Fruit fly (Drosophila melanogaster) whole organism, embryonic: ENCODE results near the gene CG14277.

Experiments used
- Adf1 ChIP-seq: fragments of 200-800 bp; sonication (Bioruptor generic); IDR thresholded peaks from 2 replicates; pipeline ENCODE4 v1.3.6; 2022; ENCODE audit warnings: missing biosample characterization, missing genetic modification characterization
- CG10209 ChIP-seq: fragments of 200-800 bp; sonication (Bioruptor generic); optimal IDR thresholded peaks from 3 replicates; lab custom pipeline; 2017; ENCODE audit warnings: missing biosample characterization, mild to moderate bottlenecking, missing genetic modification characterization, missing genetic modification reagents
- CG10321 ChIP-seq: fragments of 200-800 bp; sonication (Bioruptor generic); IDR thresholded peaks from 2 replicates; pipeline ENCODE4 v1.3.6; 2022; ENCODE audit warnings: missing biosample characterization, missing genetic modification characterization
- CG10654 ChIP-seq: fragments of 200-800 bp; sonication (Bioruptor generic); optimal IDR thresholded peaks from 2 replicates; lab custom pipeline; 2016; ENCODE audit warnings: missing biosample characterization, missing genetic modification characterization
- CG11504 ChIP-seq: fragments of 200-800 bp; sonication (Bioruptor generic); optimal IDR thresholded peaks from 3 replicates; lab custom pipeline; 2019; ENCODE audit warnings: missing biosample characterization, mild to moderate bottlenecking, missing genetic modification characterization, moderate library complexity
- CG12659 ChIP-seq: fragments of 200-800 bp; sonication (Bioruptor generic); optimal IDR thresholded peaks from 3 replicates; lab custom pipeline; 2017; ENCODE audit warnings: mild to moderate bottlenecking, missing biosample characterization, missing genetic modification reagents, missing genetic modification characterization
- CG12769 ChIP-seq: fragments of 200-800 bp; sonication (Bioruptor generic); optimal IDR thresholded peaks from 2 replicates; lab custom pipeline; 2019; ENCODE audit warnings: missing biosample characterization, mild to moderate bottlenecking, missing genetic modification characterization, moderate library complexity
- CG13894 ChIP-seq: fragments of 200-800 bp; sonication (Bioruptor generic); optimal IDR thresholded peaks from 3 replicates; lab custom pipeline; 2018; ENCODE audit warnings: missing biosample characterization, mild to moderate bottlenecking, missing genetic modification characterization, moderate library complexity
- CG16815 ChIP-seq: fragments of 200-800 bp; sonication (Bioruptor generic); optimal IDR thresholded peaks from 3 replicates; lab custom pipeline; 2017; ENCODE audit warnings: missing biosample characterization, mild to moderate bottlenecking, missing genetic modification characterization
- CG17361 ChIP-seq: fragments of 200-800 bp; sonication (Bioruptor generic); IDR thresholded peaks from 3 replicates; pipeline ENCODE4 v1.3.6; 2022; ENCODE audit warnings: missing biosample characterization, missing genetic modification characterization
- CG17568 ChIP-seq: fragments of 200-800 bp; sonication (Bioruptor generic); optimal IDR thresholded peaks from 2 replicates; lab custom pipeline; 2018; ENCODE audit warnings: missing biosample characterization, mild to moderate bottlenecking, missing genetic modification characterization, moderate library complexity
- CG2875 ChIP-seq: fragments of 200-800 bp; sonication (Bioruptor generic); optimal IDR thresholded peaks from 2 replicates; lab custom pipeline; 2017; ENCODE audit warnings: missing biosample characterization, mild to moderate bottlenecking, missing genetic modification characterization, missing genetic modification reagents
- CG32767 ChIP-seq: fragments of 200-800 bp; sonication (Bioruptor generic); IDR thresholded peaks from 2 replicates; pipeline ENCODE4 v1.3.6; 2022; ENCODE audit warnings: missing biosample characterization, missing genetic modification characterization
- CG33557 ChIP-seq: fragments of 200-800 bp; sonication (Bioruptor generic); optimal IDR thresholded peaks from 2 replicates; lab custom pipeline; 2019; ENCODE audit warnings: missing biosample characterization, mild to moderate bottlenecking, missing genetic modification characterization, moderate library complexity
- CG3726 ChIP-seq: fragments of 200-800 bp; sonication (Bioruptor generic); IDR thresholded peaks from 3 replicates; pipeline ENCODE4, ENCODE4 v1.3.6; 2022; ENCODE audit warnings: missing biosample characterization, missing genetic modification characterization
- CG3838 ChIP-seq: fragments of 200-800 bp; sonication (Bioruptor generic); optimal IDR thresholded peaks from 3 replicates; lab custom pipeline; 2016; ENCODE audit warnings: missing biosample characterization, missing genetic modification characterization
- CG4707 ChIP-seq: fragments of 200-800 bp; sonication (Bioruptor generic); optimal IDR thresholded peaks from 2 replicates; lab custom pipeline; 2018; ENCODE audit warnings: missing biosample characterization, mild to moderate bottlenecking, missing genetic modification characterization, moderate library complexity
- CG6689 ChIP-seq: fragments of 200-800 bp; sonication (Bioruptor generic); IDR thresholded peaks from 2 replicates; pipeline ENCODE4 v1.3.6; 2022; ENCODE audit warnings: missing biosample characterization, missing genetic modification characterization
- CG9437 ChIP-seq: fragments of 200-800 bp; sonication (Bioruptor generic); optimal IDR thresholded peaks from 2 replicates; lab custom pipeline; 2018; ENCODE audit warnings: missing biosample characterization, mild to moderate bottlenecking, missing genetic modification characterization
- CG9609 ChIP-seq: fragments of 200-800 bp; sonication (Bioruptor generic); optimal IDR thresholded peaks from 3 replicates; lab custom pipeline; 2016; ENCODE audit warnings: missing biosample characterization, missing genetic modification characterization
- D19B ChIP-seq: fragments of 200-800 bp; sonication (Bioruptor generic); optimal IDR thresholded peaks from 2 replicates; lab custom pipeline; 2017; ENCODE audit warnings: missing biosample characterization, mild to moderate bottlenecking, missing genetic modification characterization
- Elba2 ChIP-seq: fragments of 200-800 bp; sonication (Bioruptor generic); optimal IDR thresholded peaks from 3 replicates; lab custom pipeline; 2016; ENCODE audit warnings: missing biosample characterization, missing genetic modification characterization
- Ets97D ChIP-seq: fragments of 200-800 bp; sonication (Bioruptor generic); optimal IDR thresholded peaks from 3 replicates; lab custom pipeline; 2016; ENCODE audit warnings: missing biosample characterization, missing genetic modification characterization
- HHEX ChIP-seq: fragments of 200-800 bp; sonication (Bioruptor generic); optimal IDR thresholded peaks from 3 replicates; lab custom pipeline; 2017; ENCODE audit warnings: missing biosample characterization, mild to moderate bottlenecking, missing genetic modification characterization, missing genetic modification reagents
- HLH4C ChIP-seq: fragments of 200-800 bp; sonication (Bioruptor generic); IDR thresholded peaks from 3 replicates; pipeline ENCODE4 v1.3.6; 2022; ENCODE audit warnings: missing biosample characterization, missing genetic modification characterization; ENCODE audit not compliant: partially characterized antibody
- HLHmδ ChIP-seq: fragments of 200-800 bp; sonication (Bioruptor generic); optimal IDR thresholded peaks from 2 replicates; lab custom pipeline; 2018; ENCODE audit warnings: missing biosample characterization, mild to moderate bottlenecking, missing genetic modification characterization, moderate library complexity
- HmgZ ChIP-seq: fragments of 200-800 bp; sonication (Bioruptor generic); optimal IDR thresholded peaks from 2 replicates; lab custom pipeline; 2018; ENCODE audit warnings: missing biosample characterization, mild to moderate bottlenecking, missing genetic modification characterization
- Hr78 ChIP-seq, 2 experiments: fragments of 200-800 bp in 1 of 2; fragments of >200 bp in 1 of 2; sonication (Bioruptor generic) in 1 of 2; optimal IDR thresholded peaks; 2 replicates each; lab custom pipeline; 2017 to 2019; ENCODE audit warnings: missing biosample characterization in 2 of 2, missing genetic modification characterization in 2 of 2, mild to moderate bottlenecking in 1 of 2, moderate library complexity in 1 of 2
- Med ChIP-seq: fragments of 200-800 bp; sonication (Bioruptor generic); peaks from one replicate; lab custom pipeline; 2016; ENCODE audit warnings: missing biosample characterization, missing genetic modification characterization, mild to moderate bottlenecking, inconsistent platforms, moderate library complexity
- Ssrp ChIP-seq: fragments of 200-800 bp; sonication (Bioruptor generic); optimal IDR thresholded peaks from 2 replicates; lab custom pipeline; 2018; ENCODE audit warnings: missing biosample characterization, mild to moderate bottlenecking, missing genetic modification characterization, moderate library complexity
- Taf1 ChIP-seq: fragments of 200-800 bp; sonication (Bioruptor generic); IDR thresholded peaks from 2 replicates; pipeline ENCODE4 v1.3.6; 2022; ENCODE audit warnings: missing biosample characterization, missing genetic modification characterization
- Trl ChIP-seq, 3 experiments: fragments of >200 bp in 2 of 3; fragments of 200-800 bp in 1 of 3; sonication (Bioruptor generic) in 1 of 3; optimal IDR thresholded peaks; 2 replicates in 1 of 3; 3 replicates in 2 of 3; lab custom pipeline; 2016 to 2017; ENCODE audit warnings: missing biosample characterization in 1 of 3, missing genetic modification characterization in 1 of 3
- bcd ChIP-seq: fragments of 200-800 bp; sonication (Bioruptor generic); optimal IDR thresholded peaks from 2 replicates; lab custom pipeline; 2017; ENCODE audit warnings: missing biosample characterization, mild to moderate bottlenecking, missing genetic modification characterization
- crol ChIP-seq: fragments of 200-800 bp; sonication (Bioruptor generic); IDR thresholded peaks from 2 replicates; pipeline ENCODE4 v1.3.6; 2022; ENCODE audit warnings: missing biosample characterization, missing genetic modification characterization
- da ChIP-seq: fragments of 200-800 bp; sonication (Bioruptor generic); optimal IDR thresholded peaks from 2 replicates; lab custom pipeline; 2016; ENCODE audit warnings: missing biosample characterization, missing genetic modification characterization
- dpn ChIP-seq, 2 experiments: fragments of 200-800 bp; sonication (Bioruptor generic); optimal IDR thresholded peaks; 3 replicates each; lab custom pipeline; 2016; ENCODE audit warnings: missing biosample characterization in 2 of 2, missing genetic modification characterization in 2 of 2
- dysf ChIP-seq: fragments of 200-800 bp; sonication (Bioruptor generic); IDR thresholded peaks from 3 replicates; pipeline ENCODE4 v1.3.6; 2022; ENCODE audit warnings: missing biosample characterization, missing genetic modification characterization
- ewg ChIP-seq: fragments of 200-800 bp; sonication (Bioruptor generic); optimal IDR thresholded peaks from 3 replicates; lab custom pipeline; 2017; ENCODE audit warnings: mild to moderate bottlenecking, missing biosample characterization, missing genetic modification reagents, missing genetic modification characterization
- gce ChIP-seq: fragments of 200-800 bp; sonication (Bioruptor generic); IDR thresholded peaks from 3 replicates; pipeline ENCODE4 v1.3.6; 2022; ENCODE audit warnings: missing biosample characterization, missing genetic modification characterization
- gem ChIP-seq: fragments of 200-800 bp; sonication (Bioruptor generic); optimal IDR thresholded peaks from 2 replicates; lab custom pipeline; 2019; ENCODE audit warnings: missing biosample characterization, mild to moderate bottlenecking, missing genetic modification characterization, moderate library complexity
- gsb ChIP-seq: fragments of 200-800 bp; sonication (Bioruptor generic); IDR thresholded peaks from 2 replicates; pipeline ENCODE4 v1.3.6; 2022; ENCODE audit warnings: missing biosample characterization, missing genetic modification characterization
- hkb ChIP-seq, 2 experiments: fragments of 200-800 bp in 1 of 2; fragments of >200 bp in 1 of 2; sonication (Bioruptor generic) in 1 of 2; IDR thresholded peaks in 1 of 2; optimal IDR thresholded peaks in 1 of 2; 2 replicates each; pipeline versions ENCODE4 v1.3.6 to Lab custom; 2017 to 2022; ENCODE audit warnings: missing biosample characterization in 1 of 2, missing genetic modification characterization in 1 of 2
- insv ChIP-seq, 2 experiments: fragments of 200-800 bp; sonication (Bioruptor generic); optimal IDR thresholded peaks; 3 replicates each; lab custom pipeline; 2016 to 2018; ENCODE audit warnings: missing biosample characterization in 2 of 2, missing genetic modification characterization in 2 of 2
- oc ChIP-seq: fragments of 200-800 bp; sonication (Bioruptor generic); optimal IDR thresholded peaks from 2 replicates; lab custom pipeline; 2018; ENCODE audit warnings: missing biosample characterization, mild to moderate bottlenecking, missing genetic modification characterization, moderate library complexity
- phol ChIP-seq: fragments of 200-800 bp; sonication (Bioruptor generic); optimal IDR thresholded peaks from 3 replicates; lab custom pipeline; 2018; ENCODE audit warnings: missing biosample characterization, mild to moderate bottlenecking, missing genetic modification characterization, moderate library complexity
- sens ChIP-seq: fragments of 200-800 bp; sonication (Bioruptor generic); peaks from one replicate; lab custom pipeline; 2016; ENCODE audit warnings: missing biosample characterization, missing genetic modification characterization
- sqz ChIP-seq: fragments of 200-800 bp; sonication (Bioruptor generic); optimal IDR thresholded peaks from 3 replicates; lab custom pipeline; 2018; ENCODE audit warnings: missing biosample characterization, mild to moderate bottlenecking, missing genetic modification characterization
- tx ChIP-seq: fragments of 200-800 bp; sonication (Bioruptor generic); optimal IDR thresholded peaks from 2 replicates; lab custom pipeline; 2016; ENCODE audit warnings: missing biosample characterization, missing genetic modification characterization

The CG14277 gene

dm6 chr2L:8284913-8285619 is 42.8 kb downstream of the CG14277 start (continued):
- TF ChIP-seq CG11504 (peak; percentile 60), CG33557 (GFP tag; lab: Kevin White, UChicago) (no peak), sens (peak; percentile 88), Adf1 (GFP tag; lab: Robert Waterston, UW) (no peak), CG3726 (GFP tag; lab: Robert Waterston, UW) (no peak), Ssrp (tag; lab: Kevin White, UChicago) (peak; percentile 29), crol (GFP tag; lab: Robert Waterston, UW) (0 out of 2 replicates have a peak, but pooled peaks have one; percentile 1), hkb (optimal IDR thresholded peaks at IDR 0.05; lab: Kevin White, UChicago) (no peak), hkb (GFP tag; IDR thresholded peaks at IDR 0.05; lab: Robert Waterston, UW) (no peak), Ets97D (no peak), CG4707 (GFP tag; lab: Kevin White, UChicago) (no peak), CG12659 (GFP tag; lab: Kevin White, UChicago) (peak; percentile 8), dpn (GFP tag; optimal IDR thresholded peaks at IDR 0.05; lab: Kevin White, UChicago) (peak in 1 of 2 experiments; percentile 3), gce (no peak), CG16815 (no peak), CG10654 (no peak), HmgZ (tag; lab: Kevin White, UChicago) (no peak), Elba2 (GFP tag; lab: Kevin White, UChicago) (no peak), HLHmδ (no peak), phol (tag; lab: Kevin White, UChicago) (peak; percentile 47), CG17568 (GFP tag; lab: Kevin White, UChicago) (peak; percentile 15), ewg (GFP tag; lab: Kevin White, UChicago) (peak; percentile 11), HHEX (GFP tag; lab: Kevin White, UChicago) (no peak), CG2875 (GFP tag; lab: Kevin White, UChicago) (no peak), D19B (no peak), CG17361 (GFP tag; lab: Robert Waterston, UW) (0 out of 3 replicates have a peak, but pooled peaks have one; percentile 20), Trl (optimal IDR thresholded peaks at IDR 0.05; lab: Kevin White, UChicago) (no peak), Trl (GFP tag; optimal IDR thresholded peaks at IDR 0.05; lab: Kevin White, UChicago) (no peak), CG3838 (GFP tag; lab: Kevin White, UChicago) (no peak), oc (tag; lab: Kevin White, UChicago) (no peak), CG10321 (no peak), tx (GFP tag; lab: Kevin White, UChicago) (no peak), CG32767 (no peak), da (no peak), bcd (GFP tag; lab: Kevin White, UChicago) (no peak), CG12769 (tag; lab: Kevin White, UChicago) (no peak), insv (GFP tag; optimal IDR thresholded peaks at IDR 0.05; lab: Kevin White, UChicago) (no peak), Hr78 (GFP tag; optimal IDR thresholded peaks at IDR 0.05; lab: Kevin White, UChicago) (peak in 1 of 2 experiments; percentile 37), Med (GFP tag; lab: Kevin White, UChicago) (peak; percentile 48), CG10209 (GFP tag; lab: Kevin White, UChicago) (no peak), CG13894 (no peak), gem (tag; lab: Kevin White, UChicago) (peak; percentile 59), CG9609 (GFP tag; lab: Kevin White, UChicago) (no peak), dysf (GFP tag; lab: Robert Waterston, UW) (no peak), CG6689 (GFP tag; lab: Robert Waterston, UW) (no peak), gsb (GFP tag; lab: Robert Waterston, UW) (no peak), Taf1 (no peak), HLH4C (GFP tag; lab: Robert Waterston, UW) (no peak), sqz (peak; percentile 76), CG9437 (GFP tag; lab: Kevin White, UChicago) (no peak)
